Worm (Caenorhabditis elegans): Measurements from ENCODE around the gene C45H4.14.

The C45H4.14 gene

ce11 chrV:2118574-2118973 is 40.7 kb downstream of the C45H4.14 start, which contains the start of gene bgnt-1.2:
Gene bgnt-1.2, minus strand, starts transcription at chrV:2118674.
- TF ChIP-seq aptf-3 (GFP tag; IDR thresholded peaks at IDR 0.05) (no peak), ccch-3 (GFP tag; optimal IDR thresholded peaks at IDR 0.05) (no peak), ztf-26 (tag; optimal IDR thresholded peaks at IDR 0.05) (no peak), egl-18 (GFP tag; IDR thresholded peaks at IDR 0.05) (no peak), lin-40 (tag; optimal IDR thresholded peaks at IDR 0.05) (no peak), attf-6 (GFP tag; IDR thresholded peaks at IDR 0.05) (no peak), mel-28 (tag; optimal IDR thresholded peaks at IDR 0.05; ENCODE audit: borderline replicate concordance) (no peak), fkh-3 (tag; optimal IDR thresholded peaks at IDR 0.05) (no peak)

ce11 chrV:2110368-2110767 is 48.9 kb downstream of the C45H4.14 start, which contains the start of gene F22F7.3:
Gene F22F7.3, plus strand, starts transcription at chrV:2110668.
- TF ChIP-seq B0261.1 (tag; optimal IDR thresholded peaks at IDR 0.05) (no peak), ztf-28 (GFP tag; IDR thresholded peaks at IDR 0.05) (no peak), F23B12.7 (tag; optimal IDR thresholded peaks at IDR 0.05; ENCODE audit: insufficient read depth) (no peak), rec-8 (tag; optimal IDR thresholded peaks at IDR 0.05) (no peak), F57A8.1 (GFP tag; optimal IDR thresholded peaks at IDR 0.05) (no peak), B0336.3 (GFP tag; IDR thresholded peaks at IDR 0.05) (no peak), unc-62 (GFP tag; optimal IDR thresholded peaks at IDR 0.05) (no peak)

ce11 chrV:2109295-2109694 is 49.9 kb downstream of the C45H4.14 start, which contains the start of gene ckb-4:
Gene ckb-4, minus strand, starts transcription at chrV:2109434.
- TF ChIP-seq F52B5.7 (tag; optimal IDR thresholded peaks at IDR 0.05) (no peak), madf-10 (tag; optimal IDR thresholded peaks at IDR 0.05) (no peak), nhr-80 (tag; optimal IDR thresholded peaks at IDR 0.05) (peak; percentile 22), Y67H2A.10 (GFP tag; conservative IDR thresholded peaks at IDR 0.05) (no peak), unc-130 (GFP tag; optimal IDR thresholded peaks at IDR 0.05) (no peak)
